Worm (Caenorhabditis elegans) whole organism, mixed stage, embryonic: ENCODE results near the gene T05A12.4.

Source experiments
- M03D4.4 ChIP-seq: sonication (generic microtip); optimal IDR thresholded peaks from 2 replicates; lab custom pipeline; 2017; ENCODE audit warnings: mild to moderate bottlenecking, missing genetic modification characterization, missing compliant biosample characterization
- bed-3 ChIP-seq: fragments of 200-800 bp; sonication (Bioruptor generic); optimal IDR thresholded peaks from 3 replicates; lab custom pipeline; 2018; ENCODE audit warnings: mild to moderate bottlenecking, missing genetic modification characterization, moderate library complexity, missing compliant biosample characterization
- blmp-1 ChIP-seq: fragments of 150-350 bp; optimal IDR thresholded peaks from 2 replicates; lab custom pipeline; 2014; ENCODE audit warnings: missing biosample characterization, missing genetic modification characterization
- ceh-39 ChIP-seq: fragments of 150-350 bp; optimal IDR thresholded peaks from 2 replicates; lab custom pipeline; 2014; ENCODE audit warnings: missing biosample characterization, missing genetic modification characterization
- ceh-43 ChIP-seq: fragments of 200-800 bp; sonication (Bioruptor generic); optimal IDR thresholded peaks from 2 replicates; lab custom pipeline; 2018; ENCODE audit warnings: mild to moderate bottlenecking, missing genetic modification characterization, moderate library complexity, missing compliant biosample characterization
- ceh-83 ChIP-seq: fragments of 200-800 bp; sonication (Bioruptor generic); optimal IDR thresholded peaks from 2 replicates; lab custom pipeline; 2018; ENCODE audit warnings: mild to moderate bottlenecking, missing genetic modification characterization, missing compliant biosample characterization
- ces-1 ChIP-seq: fragments of 150-350 bp; optimal IDR thresholded peaks from 2 replicates; lab custom pipeline; 2014; ENCODE audit warnings: missing biosample characterization, missing genetic modification reagents, missing genetic modification characterization
- cnd-1 ChIP-seq: fragments of 200-800 bp; sonication (Bioruptor generic); optimal IDR thresholded peaks from 2 replicates; lab custom pipeline; 2018; ENCODE audit warnings: mild to moderate bottlenecking, missing genetic modification characterization, missing compliant biosample characterization
- drap-1 ChIP-seq: fragments of 200-800 bp; sonication (Bioruptor generic); optimal IDR thresholded peaks from 3 replicates; lab custom pipeline; 2018; ENCODE audit warnings: mild to moderate bottlenecking, missing genetic modification characterization, missing compliant biosample characterization
- elt-1 ChIP-seq: sonication (generic microtip); optimal IDR thresholded peaks from 2 replicates; lab custom pipeline; 2017; ENCODE audit warnings: missing genetic modification characterization, mild to moderate bottlenecking, missing compliant biosample characterization, antibody characterized with exemption, moderate library complexity, borderline replicate concordance; ENCODE audit not compliant: insufficient read depth
- elt-3 ChIP-seq: fragments of 150-350 bp; optimal IDR thresholded peaks from 2 replicates; lab custom pipeline; 2014; ENCODE audit warnings: missing biosample characterization, missing genetic modification characterization
- flh-1 ChIP-seq: fragments of 200-800 bp; sonication (Bioruptor generic); optimal IDR thresholded peaks from 2 replicates; lab custom pipeline; 2018; ENCODE audit warnings: mild to moderate bottlenecking, missing genetic modification characterization, moderate library complexity, missing compliant biosample characterization
- hlh-1 ChIP-seq: fragments of 150-350 bp; optimal IDR thresholded peaks from 2 replicates; lab custom pipeline; 2014; ENCODE audit warnings: missing biosample characterization, missing genetic modification reagents, missing genetic modification characterization
- lin-32 ChIP-seq: fragments of 200-800 bp; sonication (Bioruptor generic); optimal IDR thresholded peaks from 2 replicates; lab custom pipeline; 2018; ENCODE audit warnings: mild to moderate bottlenecking, missing genetic modification characterization, missing compliant biosample characterization
- lsy-2 ChIP-seq: fragments of 150-350 bp; optimal IDR thresholded peaks from 2 replicates; lab custom pipeline; 2014; ENCODE audit warnings: missing biosample characterization, missing genetic modification characterization
- mep-1 ChIP-seq: fragments of 150-350 bp; optimal IDR thresholded peaks from 2 replicates; lab custom pipeline; 2017; ENCODE audit warnings: missing biosample characterization, missing genetic modification reagents, missing genetic modification characterization, inconsistent platforms
- mls-2 ChIP-seq: sonication (generic microtip); optimal IDR thresholded peaks from 2 replicates; lab custom pipeline; 2016; ENCODE audit warnings: mild to moderate bottlenecking, missing genetic modification characterization, moderate library complexity, missing compliant biosample characterization
- nhr-2 ChIP-seq: fragments of 150-350 bp; optimal IDR thresholded peaks from 2 replicates; lab custom pipeline; 2014; ENCODE audit warnings: missing biosample characterization, missing genetic modification characterization
- nhr-237 ChIP-seq: fragments of 150-350 bp; optimal IDR thresholded peaks from 2 replicates; lab custom pipeline; 2014; ENCODE audit warnings: missing biosample characterization, missing genetic modification characterization
- pha-4 ChIP-seq: fragments of 150-350 bp; optimal IDR thresholded peaks from 2 replicates; lab custom pipeline; 2018; ENCODE audit warnings: missing biosample characterization, missing genetic modification reagents, missing genetic modification characterization
- sem-2 ChIP-seq: fragments of 200-800 bp; sonication (Bioruptor generic); optimal IDR thresholded peaks from 2 replicates; lab custom pipeline; 2018; ENCODE audit warnings: mild to moderate bottlenecking, missing genetic modification characterization, missing compliant biosample characterization
- snpc-4 ChIP-seq: fragments of 150-350 bp; optimal IDR thresholded peaks from 2 replicates; lab custom pipeline; 2014; ENCODE audit warnings: missing biosample characterization, missing genetic modification characterization
- sptf-1 ChIP-seq: sonication (generic microtip); optimal IDR thresholded peaks from 2 replicates; lab custom pipeline; 2017; ENCODE audit warnings: mild to moderate bottlenecking, missing genetic modification characterization, moderate library complexity, missing compliant biosample characterization
- tbx-8 ChIP-seq: fragments of 200-800 bp; sonication (Bioruptor generic); optimal IDR thresholded peaks from 2 replicates; lab custom pipeline; 2018; ENCODE audit warnings: mild to moderate bottlenecking, missing genetic modification characterization, moderate library complexity, missing compliant biosample characterization
- unc-120 ChIP-seq: sonication (generic microtip); optimal IDR thresholded peaks from 2 replicates; lab custom pipeline; 2017; ENCODE audit warnings: missing genetic modification characterization, missing compliant biosample characterization; ENCODE audit not compliant: poor library complexity, severe bottlenecking
- unc-62 ChIP-seq: fragments of 150-350 bp; optimal IDR thresholded peaks from 2 replicates; lab custom pipeline; 2014; ENCODE audit warnings: missing biosample characterization, missing genetic modification reagents, missing genetic modification characterization
- ztf-11 ChIP-seq: fragments of 150-350 bp; optimal IDR thresholded peaks from 2 replicates; lab custom pipeline; 2014; ENCODE audit warnings: missing biosample characterization, missing genetic modification characterization

Gene T05A12.4

ce11 chrIV:6905947-6906489, 18.3 kb downstream of the T05A12.4 start, which contains the start of the genes T22D1.17 and T22D1.8:
TSS of gene T22D1.17 (plus strand) at chrIV:6905997.
TSS of gene T22D1.8 (minus strand) at chrIV:6906348.
- TF ChIP-seq hlh-1 (tag; lab: Kevin White, UChicago) (no peak), mls-2 (tag; lab: Kevin White, UChicago) (no peak), sem-2 (GFP tag; lab: Kevin White, UChicago) (no peak), ceh-39 (tag; lab: Kevin White, UChicago) (no peak)

ce11 chrIV:6907487-6907886, 19.7 kb downstream of the T05A12.4 start:
- no peak for TF ChIP-seq flh-1
- TF ChIP-seq lin-32 (GFP tag; lab: Kevin White, UChicago) = no peak
- no peak for TF ChIP-seq ztf-11 (tag; lab: Kevin White, UChicago)
- no peak for TF ChIP-seq unc-62 (GFP tag; lab: Kevin White, UChicago)
- no peak for TF ChIP-seq M03D4.4 (tag; lab: Kevin White, UChicago)
- no peak for TF ChIP-seq pha-4 (tag; lab: Kevin White, UChicago)
- TF ChIP-seq nhr-2 (tag; lab: Kevin White, UChicago) = no peak
- TF ChIP-seq hlh-1 (tag; lab: Kevin White, UChicago) = no peak
- no peak for TF ChIP-seq sem-2 (GFP tag; lab: Kevin White, UChicago)
- no peak for TF ChIP-seq bed-3 (GFP tag; lab: Kevin White, UChicago)

ce11 chrIV:6909863-6910733, 22.4 kb downstream of the T05A12.4 start, which contains the start of the genes rpn-1 and ribo-1:
TSS of gene rpn-1 (minus strand) at chrIV:6909913.
TSS of gene ribo-1 (plus strand) at chrIV:6910683.
- TF ChIP-seq nhr-237 (peak; percentile 22), drap-1 (GFP tag; lab: Kevin White, UChicago) (no peak), mep-1 (peak; percentile 15)

- no peak for TF ChIP-seq ces-1 (GFP tag; lab: Kevin White, UChicago)
- no peak for TF ChIP-seq blmp-1 (tag; lab: Kevin White, UChicago)
- TF ChIP-seq tbx-8 (GFP tag; lab: Kevin White, UChicago) = no peak
- no peak for TF ChIP-seq elt-1 (tag; lab: Kevin White, UChicago)
- TF ChIP-seq drap-1 (GFP tag; lab: Kevin White, UChicago) = no peak
- TF ChIP-seq lsy-2 (tag; lab: Kevin White, UChicago) = no peak
- no peak for TF ChIP-seq ceh-83
- no peak for TF ChIP-seq bed-3 (GFP tag; lab: Kevin White, UChicago)
- TF ChIP-seq unc-120 = no peak
- TF ChIP-seq nhr-2 (tag; lab: Kevin White, UChicago) = no peak
- TF ChIP-seq ceh-43 = no peak
- TF ChIP-seq mep-1 = no peak
- no peak for TF ChIP-seq M03D4.4 (tag; lab: Kevin White, UChicago)
- TF ChIP-seq cnd-1 (tag; lab: Kevin White, UChicago) = no peak
- TF ChIP-seq snpc-4 (tag; lab: Kevin White, UChicago) = no peak
- no peak for TF ChIP-seq sptf-1 (tag; lab: Kevin White, UChicago)
- TF ChIP-seq ztf-11 (tag; lab: Kevin White, UChicago) = no peak
- TF ChIP-seq, all 35 proteins: peak for 0
These were observed 25.3 kb downstream of the T05A12.4 start, which contains the start of gene T22D1.3 for ce11 chrIV:6912851-6913588. TSS of gene T22D1.3 (plus strand) at chrIV:6913538.

ce11 chrIV:6916831-6917230, 29.1 kb downstream of the T05A12.4 start:
- no peak for TF ChIP-seq tbx-8 (GFP tag; lab: Kevin White, UChicago)
- no peak for TF ChIP-seq elt-3 (tag; lab: Kevin White, UChicago)
- no peak for TF ChIP-seq M03D4.4 (tag; lab: Kevin White, UChicago)
- no peak for TF ChIP-seq sem-2 (GFP tag; lab: Kevin White, UChicago)
- TF ChIP-seq hlh-1 (tag; lab: Kevin White, UChicago) = no peak
- TF ChIP-seq ceh-43 = no peak
- no peak for TF ChIP-seq mls-2 (tag; lab: Kevin White, UChicago)
